Worm (Caenorhabditis elegans): Measurements from ENCODE around the gene dyf-2.

DNA sequence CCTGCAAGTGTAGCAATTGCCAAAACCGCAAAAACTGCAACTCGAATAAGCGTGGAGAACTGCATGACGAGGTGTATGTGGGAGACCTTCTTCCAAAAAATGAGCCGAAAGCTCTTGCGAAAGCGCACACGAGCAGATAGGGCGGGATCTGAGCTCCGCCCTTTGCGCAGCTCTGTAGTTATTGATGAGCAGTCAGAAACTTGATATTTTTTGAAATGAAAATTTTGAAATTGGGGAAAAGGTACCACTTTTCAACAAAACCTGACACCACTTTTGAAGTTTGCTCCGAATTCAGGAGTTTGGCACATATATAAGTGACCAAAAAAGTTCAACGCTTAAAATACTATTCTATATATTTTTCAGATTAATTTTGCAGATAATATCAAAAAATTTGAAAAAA, 18.5 kb downstream of the dyf-2 start, which contains the start of gene flp-15:
- no peak for TF ChIP-seq nhr-237 (tag; optimal IDR thresholded peaks at IDR 0.05)
- TF ChIP-seq blmp-1 (tag; optimal IDR thresholded peaks at IDR 0.05) = no peak
- no peak for TF ChIP-seq lin-13 (tag; optimal IDR thresholded peaks at IDR 0.05)
- no peak for TF ChIP-seq bed-3 (GFP tag; optimal IDR thresholded peaks at IDR 0.05)

Measured in whole organism, mixed stage, embryonic.